Worm (Caenorhabditis elegans) whole organism, L4 larva: ENCODE measurements around the gene hira-1.

Experiments used
- F37D6.2 ChIP-seq: sonication (generic microtip); optimal IDR thresholded peaks from 2 replicates; lab custom pipeline; 2016; ENCODE audit warnings: mild to moderate bottlenecking, missing genetic modification characterization, missing compliant biosample characterization
- F44E2.7 ChIP-seq: fragments of 200-800 bp; sonication (Bioruptor generic); IDR thresholded peaks from 2 replicates; pipeline ENCODE4 v2.1.2; 2022; ENCODE audit warnings: missing genetic modification characterization, missing compliant biosample characterization
- F49E8.2 ChIP-seq: sonication (generic microtip); optimal IDR thresholded peaks from 2 replicates; lab custom pipeline; 2016; ENCODE audit warnings: missing compliant biosample characterization, mild to moderate bottlenecking, missing genetic modification characterization, borderline replicate concordance
- T20F7.1 ChIP-seq: fragments of 200-800 bp; sonication (Bioruptor generic); optimal IDR thresholded peaks from 2 replicates; lab custom pipeline; 2018; ENCODE audit warnings: mild to moderate bottlenecking, missing genetic modification characterization, missing compliant biosample characterization
- T26A8.4 ChIP-seq: fragments of 200-800 bp; sonication (Bioruptor generic); IDR thresholded peaks from 2 replicates; pipeline ENCODE4 v1.3.6; 2022; ENCODE audit warnings: missing genetic modification characterization, missing compliant biosample characterization
- Y105C5A.15 ChIP-seq: fragments of 200-800 bp; sonication (Bioruptor generic); IDR thresholded peaks from 2 replicates; pipeline ENCODE4 v1.3.6; 2022; ENCODE audit warnings: missing genetic modification characterization, missing compliant biosample characterization
- Y5F2A.4 ChIP-seq: fragments of 200-800 bp; sonication (Bioruptor generic); optimal IDR thresholded peaks from 2 replicates; lab custom pipeline; 2018; ENCODE audit warnings: mild to moderate bottlenecking, missing genetic modification characterization, missing compliant biosample characterization
- Y75B8A.6 ChIP-seq: fragments of 200-800 bp; sonication (Bioruptor generic); IDR thresholded peaks from 2 replicates; pipeline ENCODE4 v1.3.6; 2022; ENCODE audit warnings: missing genetic modification reagents, missing genetic modification characterization, missing compliant biosample characterization
- aha-1 ChIP-seq: fragments of 150-350 bp; peaks from one replicate; lab custom pipeline; 2014; ENCODE audit warnings: missing biosample characterization, missing genetic modification characterization
- ama-1 ChIP-seq: fragments of 150-350 bp; optimal IDR thresholded peaks from 2 replicates; lab custom pipeline; 2014; ENCODE audit warnings: inconsistent platforms, mixed read lengths
- arid-1 ChIP-seq: fragments of 200-800 bp; sonication (Bioruptor generic); conservative IDR thresholded peaks from 2 replicates; pipeline ENCODE4 v1.3.6; 2022; ENCODE audit warnings: missing genetic modification reagents, missing genetic modification characterization, missing compliant biosample characterization
- ceh-20 ChIP-seq: fragments of 200-800 bp; sonication (Bioruptor generic); IDR thresholded peaks from 2 replicates; pipeline ENCODE4 v1.3.6; 2022; ENCODE audit warnings: missing genetic modification reagents, missing genetic modification characterization, missing compliant biosample characterization
- ceh-32 ChIP-seq: sonication (generic microtip); optimal IDR thresholded peaks from 2 replicates; lab custom pipeline; 2016; ENCODE audit warnings: mild to moderate bottlenecking, missing genetic modification characterization, missing compliant biosample characterization; ENCODE audit not compliant: poor library complexity
- cey-2 ChIP-seq: sonication (generic microtip); optimal IDR thresholded peaks from 3 replicates; lab custom pipeline; 2017; ENCODE audit warnings: missing genetic modification characterization, mild to moderate bottlenecking, missing compliant biosample characterization, antibody characterized with exemption, borderline replicate concordance; ENCODE audit not compliant: insufficient read depth
- dmd-6 ChIP-seq: fragments of 200-800 bp; sonication (Bioruptor generic); IDR thresholded peaks from 2 replicates; pipeline ENCODE4 v1.3.6; 2022; ENCODE audit warnings: missing genetic modification reagents, missing genetic modification characterization, missing compliant biosample characterization
- dpl-1 ChIP-seq: fragments of 150-350 bp; optimal IDR thresholded peaks from 2 replicates; lab custom pipeline; 2014; ENCODE audit warnings: missing biosample characterization, missing genetic modification reagents, missing genetic modification characterization
- egl-43 ChIP-seq: fragments of 200-800 bp; sonication (Bioruptor generic); IDR thresholded peaks from 2 replicates; pipeline ENCODE4 v1.3.6; 2022; ENCODE audit warnings: missing genetic modification reagents, missing genetic modification characterization, missing compliant biosample characterization
- lin-1 ChIP-seq: fragments of 200-800 bp; sonication (Bioruptor generic); IDR thresholded peaks from 2 replicates; pipeline ENCODE4 v1.3.6; 2022; ENCODE audit warnings: missing genetic modification reagents, missing genetic modification characterization, missing compliant biosample characterization
- lin-38 ChIP-seq: fragments of 200-800 bp; sonication (Bioruptor generic); IDR thresholded peaks from 2 replicates; pipeline ENCODE4 v1.3.6; 2022; ENCODE audit warnings: missing genetic modification reagents, missing genetic modification characterization, missing compliant biosample characterization
- lin-39 ChIP-seq: fragments of 150-350 bp; optimal IDR thresholded peaks from 2 replicates; lab custom pipeline; 2014; ENCODE audit warnings: missing biosample characterization, missing genetic modification reagents, missing genetic modification characterization
- madf-9 ChIP-seq: fragments of 200-800 bp; sonication (Bioruptor generic); conservative IDR thresholded peaks from 2 replicates; pipeline ENCODE4 v1.3.6; 2022; ENCODE audit warnings: missing genetic modification reagents, missing genetic modification characterization, missing compliant biosample characterization
- mep-1 ChIP-seq: fragments of 150-350 bp; sonication (generic microtip); optimal IDR thresholded peaks from 3 replicates; lab custom pipeline; 2014; ENCODE audit warnings: missing biosample characterization, missing genetic modification characterization
- mes-2 ChIP-seq: sonication (generic microtip); optimal IDR thresholded peaks from 2 replicates; lab custom pipeline; 2016; ENCODE audit warnings: missing genotype, mild to moderate bottlenecking, missing genetic modification characterization, missing compliant biosample characterization; ENCODE audit not compliant: poor library complexity, severe bottlenecking
- mxl-2 ChIP-seq: fragments of 200-800 bp; sonication (Bioruptor generic); conservative IDR thresholded peaks from 2 replicates; pipeline ENCODE4 v1.3.6; 2022; ENCODE audit warnings: missing genetic modification reagents, missing genetic modification characterization, missing compliant biosample characterization
- nhr-10 ChIP-seq: fragments of 150-350 bp; optimal IDR thresholded peaks from 2 replicates; lab custom pipeline; 2014; ENCODE audit warnings: missing biosample characterization, missing genetic modification characterization
- nhr-111 ChIP-seq: fragments of 200-800 bp; sonication (Bioruptor generic); optimal IDR thresholded peaks from 2 replicates; lab custom pipeline; 2018; ENCODE audit warnings: mild to moderate bottlenecking, missing genetic modification characterization, missing compliant biosample characterization
- nhr-41 ChIP-seq: fragments of 200-800 bp; sonication (Bioruptor generic); IDR thresholded peaks from 2 replicates; pipeline ENCODE4 v1.3.6; 2022; ENCODE audit warnings: missing genetic modification reagents, missing genetic modification characterization, missing compliant biosample characterization
- nhr-42 ChIP-seq: fragments of 200-800 bp; sonication (Bioruptor generic); IDR thresholded peaks from 2 replicates; pipeline ENCODE4 v1.3.6; 2022; ENCODE audit warnings: missing genetic modification characterization, missing compliant biosample characterization
- nhr-6 ChIP-seq: fragments of 150-350 bp; optimal IDR thresholded peaks from 2 replicates; lab custom pipeline; 2014; ENCODE audit warnings: missing biosample characterization, missing genetic modification characterization
- nhr-76 ChIP-seq: fragments of 150-350 bp; optimal IDR thresholded peaks from 2 replicates; lab custom pipeline; 2014; ENCODE audit warnings: missing biosample characterization, missing genetic modification characterization
- nhr-77 ChIP-seq: fragments of 150-350 bp; optimal IDR thresholded peaks from 2 replicates; lab custom pipeline; 2014; ENCODE audit warnings: missing biosample characterization, missing genetic modification characterization
- pha-4 ChIP-seq, 2 experiments: fragments of 150-350 bp in 1 of 2; fragments of 200-800 bp in 1 of 2; sonication (Bioruptor generic) in 1 of 2; IDR thresholded peaks in 1 of 2; optimal IDR thresholded peaks in 1 of 2; 2 replicates each; pipeline versions ENCODE4 v1.3.6 to Lab custom; 2014 to 2022; ENCODE audit warnings: missing genetic modification characterization in 2 of 2, missing genetic modification reagents in 2 of 2, missing biosample characterization in 1 of 2, missing compliant biosample characterization in 1 of 2
- pqm-1 ChIP-seq: sonication (generic microtip); optimal IDR thresholded peaks from 2 replicates; lab custom pipeline; 2017; ENCODE audit warnings: missing biosample characterization, missing genetic modification characterization
- rbr-2 ChIP-seq: sonication (generic microtip); optimal IDR thresholded peaks from 2 replicates; lab custom pipeline; 2016; ENCODE audit warnings: missing genotype, missing genetic modification characterization, missing compliant biosample characterization
- saeg-2 ChIP-seq: fragments of 200-800 bp; sonication (Bioruptor generic); IDR thresholded peaks from 2 replicates; pipeline ENCODE4 v1.3.6; 2022; ENCODE audit warnings: missing genetic modification reagents, missing genetic modification characterization, missing compliant biosample characterization
- sdz-12 ChIP-seq: fragments of 200-800 bp; sonication (Bioruptor generic); optimal IDR thresholded peaks from 2 replicates; lab custom pipeline; 2018; ENCODE audit warnings: mild to moderate bottlenecking, missing genetic modification characterization, missing compliant biosample characterization
- skn-1 ChIP-seq: fragments of 150-350 bp; optimal IDR thresholded peaks from 2 replicates; lab custom pipeline; 2014; ENCODE audit warnings: missing biosample characterization, missing genetic modification characterization
- snpc-4 ChIP-seq: fragments of 150-350 bp; optimal IDR thresholded peaks from 2 replicates; lab custom pipeline; 2014; ENCODE audit warnings: missing biosample characterization, missing genetic modification characterization
- spr-1 ChIP-seq: sonication (generic microtip); optimal IDR thresholded peaks from 2 replicates; lab custom pipeline; 2016; ENCODE audit warnings: mild to moderate bottlenecking, missing genetic modification characterization, missing compliant biosample characterization
- spr-3 ChIP-seq: fragments of 200-800 bp; sonication (Bioruptor generic); optimal IDR thresholded peaks from 2 replicates; lab custom pipeline; 2018; ENCODE audit warnings: mild to moderate bottlenecking, missing genetic modification characterization, missing compliant biosample characterization
- tra-1 ChIP-seq: fragments of 200-800 bp; sonication (Bioruptor generic); IDR thresholded peaks from 2 replicates; pipeline ENCODE4 v1.3.6; 2022; ENCODE audit warnings: missing genetic modification reagents, missing genetic modification characterization, missing compliant biosample characterization
- unc-130 ChIP-seq: sonication (generic microtip); optimal IDR thresholded peaks from 2 replicates; lab custom pipeline; 2016; ENCODE audit warnings: missing genetic modification reagents, missing genetic modification characterization, missing compliant biosample characterization
- zip-11 ChIP-seq: fragments of 200-800 bp; sonication (Bioruptor generic); IDR thresholded peaks from 2 replicates; pipeline ENCODE4 v1.3.6; 2022; ENCODE audit warnings: missing genetic modification characterization, missing compliant biosample characterization

hira-1 gene

DNA sequence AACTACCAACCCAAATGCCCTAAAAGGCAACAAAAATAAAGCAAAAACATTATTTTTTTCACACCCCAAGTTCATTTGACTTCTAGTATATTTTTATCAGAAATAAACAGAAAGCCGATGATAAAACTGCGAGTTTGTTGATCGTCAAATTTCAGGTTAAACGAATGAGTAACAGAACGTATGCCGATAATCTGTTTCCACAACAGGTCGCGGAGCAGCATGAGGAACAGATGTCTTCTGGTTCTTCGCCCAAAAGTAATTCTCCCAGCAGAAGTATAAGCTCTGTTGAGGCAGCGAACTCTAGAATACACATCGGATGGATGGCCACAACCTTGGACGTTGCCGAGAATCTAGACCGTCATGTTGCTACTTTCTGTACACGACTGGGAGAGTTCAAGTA is 39.5 kb downstream of the hira-1 start, which contains the start of gene prmt-5 (continued):
- TF ChIP-seq mxl-2 (no peak), pha-4 (GFP tag; IDR thresholded peaks at IDR 0.05; lab: Robert Waterston, UW) (peak; percentile 81; the same call in 1 of the 2 replicates), pha-4 (tag; optimal IDR thresholded peaks at IDR 0.05; lab: Kevin White, UChicago) (no peak), arid-1 (GFP tag; lab: Robert Waterston, UW) (peak; percentile 85), nhr-42 (GFP tag; lab: Robert Waterston, UW) (peak; percentile 65; the same call in 1 of the 2 replicates), unc-130 (peak; percentile 45), lin-1 (GFP tag; lab: Robert Waterston, UW) (0 out of 2 replicates have a peak, but pooled peaks have one; percentile 73), mes-2 (tag; lab: Kevin White, UChicago) (peak; percentile 23), T26A8.4 (GFP tag; lab: Robert Waterston, UW) (peak; percentile 65), lin-39 (tag; lab: Kevin White, UChicago) (no peak), sdz-12 (peak; percentile 48), ceh-32 (tag; lab: Kevin White, UChicago) (no peak), F49E8.2 (peak; percentile 50), F44E2.7 (GFP tag; lab: Robert Waterston, UW) (0 out of 2 replicates have a peak, but pooled peaks have one; percentile 4), nhr-111 (GFP tag; lab: Kevin White, UChicago) (peak; percentile 62), dmd-6 (GFP tag; lab: Robert Waterston, UW) (peak; percentile 29), Y5F2A.4 (peak; percentile 47), egl-43 (GFP tag; lab: Robert Waterston, UW) (peak; percentile 72; the same call in 1 of the 2 replicates), mep-1 (tag; lab: Kevin White, UChicago) (peak; percentile 47), Y105C5A.15 (GFP tag; lab: Robert Waterston, UW) (peak; percentile 76), nhr-6 (tag; lab: Kevin White, UChicago) (no peak), Y75B8A.6 (GFP tag; lab: Robert Waterston, UW) (peak; percentile 77), aha-1 (tag; lab: Kevin White, UChicago) (peak; percentile 50), zip-11 (GFP tag; lab: Robert Waterston, UW) (no peak), skn-1 (no peak), spr-3 (peak; percentile 59), dpl-1 (GFP tag; lab: Kevin White, UChicago) (peak; percentile 0), ceh-20 (GFP tag; lab: Robert Waterston, UW) (0 out of 2 replicates have a peak, but pooled peaks have one; percentile 8), snpc-4 (tag; lab: Kevin White, UChicago) (no peak), T20F7.1 (GFP tag; lab: Kevin White, UChicago) (peak; percentile 59), F37D6.2 (tag; lab: Kevin White, UChicago) (no peak), nhr-77 (tag; lab: Kevin White, UChicago) (peak; percentile 38), rbr-2 (tag; lab: Kevin White, UChicago) (peak; percentile 30), madf-9 (GFP tag; lab: Robert Waterston, UW) (0 out of 2 replicates have a peak, but pooled peaks have one; percentile 6), pqm-1 (no peak), spr-1 (tag; lab: Kevin White, UChicago) (peak; percentile 45), tra-1 (GFP tag; lab: Robert Waterston, UW) (peak; percentile 67), nhr-41 (no peak), cey-2 (no peak), nhr-10 (peak; percentile 44), nhr-76 (tag; lab: Kevin White, UChicago) (no peak), ama-1 (peak; percentile 93), saeg-2 (GFP tag; lab: Robert Waterston, UW) (no peak), lin-38 (GFP tag; lab: Robert Waterston, UW) (peak; percentile 79)
- TF ChIP-seq, all 104 proteins: peak for 45
